Worm (Caenorhabditis elegans): Measurements from ENCODE around the gene ifp-1.

DNA sequence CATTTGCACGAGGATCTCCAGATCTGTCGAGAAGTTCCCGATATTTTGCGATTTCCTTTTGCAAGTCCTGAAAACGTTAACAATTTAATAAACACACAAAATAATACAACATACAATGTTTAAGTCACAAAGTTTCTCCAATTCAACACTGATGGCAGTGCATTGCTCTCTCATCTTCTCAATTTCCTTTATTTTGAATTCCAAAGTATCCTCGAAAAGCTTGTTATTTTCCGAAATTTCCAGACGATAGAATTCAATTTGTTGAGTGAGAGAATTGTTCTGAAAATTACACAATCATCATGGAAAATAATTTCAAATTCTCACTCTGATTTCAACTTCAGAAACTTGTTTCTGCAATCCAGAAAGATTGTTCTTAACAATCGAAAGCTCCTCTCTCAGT lies 2.0 kb downstream of the ifp-1 start:
- TF ChIP-seq elt-2 (tag; optimal IDR thresholded peaks at IDR 0.05), result no peak
- TF ChIP-seq elt-3 (tag; optimal IDR thresholded peaks at IDR 0.05), result no peak
- no peak for TF ChIP-seq nhr-23 (tag; optimal IDR thresholded peaks at IDR 0.05)
- TF ChIP-seq ceh-82 (tag; optimal IDR thresholded peaks at IDR 0.05), result no peak
- no peak for TF ChIP-seq fos-1 (tag; optimal IDR thresholded peaks at IDR 0.05)
- TF ChIP-seq nhr-76 (tag; optimal IDR thresholded peaks at IDR 0.05), result no peak
- TF ChIP-seq nhr-77 (tag; optimal IDR thresholded peaks at IDR 0.05), result no peak
- TF ChIP-seq ztf-11 (tag; optimal IDR thresholded peaks at IDR 0.05), result no peak
- TF ChIP-seq mdl-1 (tag; optimal IDR thresholded peaks at IDR 0.05), result no peak
